Worm (Caenorhabditis elegans) whole organism, L2 larva: ENCODE data around the gene Y41D4B.4.

Experiments
- ZK546.5 ChIP-seq: sonication (generic microtip); optimal IDR thresholded peaks from 2 replicates; lab custom pipeline; 2017; ENCODE audit warnings: missing biosample characterization, missing genetic modification characterization
- alr-1 ChIP-seq: fragments of 150-350 bp; optimal IDR thresholded peaks from 2 replicates; lab custom pipeline; 2014; ENCODE audit warnings: missing biosample characterization, missing genetic modification characterization
- ama-1 ChIP-seq: fragments of 150-350 bp; optimal IDR thresholded peaks from 2 replicates; lab custom pipeline; 2018; ENCODE audit warnings: inconsistent platforms
- dmd-4 ChIP-seq: sonication (generic microtip); optimal IDR thresholded peaks from 2 replicates; lab custom pipeline; 2017; ENCODE audit warnings: missing biosample characterization, missing genetic modification characterization
- egl-27 ChIP-seq: sonication (generic microtip); optimal IDR thresholded peaks from 3 replicates; lab custom pipeline; 2017; ENCODE audit warnings: missing biosample characterization, missing genetic modification reagents, missing genetic modification characterization
- elt-1 ChIP-seq: fragments of 150-350 bp; optimal IDR thresholded peaks from 2 replicates; lab custom pipeline; 2014; ENCODE audit warnings: missing biosample characterization, missing genetic modification characterization
- lin-13 ChIP-seq: fragments of 150-350 bp; optimal IDR thresholded peaks from 2 replicates; lab custom pipeline; 2014; ENCODE audit warnings: missing biosample characterization, missing genetic modification reagents, missing genetic modification characterization
- lsy-2 ChIP-seq, 2 experiments: fragments of 150-350 bp in 1 of 2; sonication (generic microtip) in 1 of 2; optimal IDR thresholded peaks; 2 replicates each; lab custom pipeline; 2014 to 2017; ENCODE audit warnings: missing biosample characterization in 2 of 2, missing genetic modification characterization in 2 of 2
- mbf-1 ChIP-seq: sonication (generic microtip); optimal IDR thresholded peaks from 2 replicates; lab custom pipeline; 2017; ENCODE audit warnings: missing biosample characterization, missing genetic modification characterization
- nhr-11 ChIP-seq: fragments of 150-350 bp; optimal IDR thresholded peaks from 2 replicates; lab custom pipeline; 2014; ENCODE audit warnings: missing biosample characterization, missing genetic modification characterization
- nhr-129 ChIP-seq: fragments of 150-350 bp; optimal IDR thresholded peaks from 2 replicates; lab custom pipeline; 2014; ENCODE audit warnings: missing biosample characterization, missing genetic modification characterization
- nhr-21 ChIP-seq: fragments of 150-350 bp; optimal IDR thresholded peaks from 2 replicates; lab custom pipeline; 2014; ENCODE audit warnings: missing biosample characterization, missing genetic modification characterization
- nhr-25 ChIP-seq: fragments of 150-350 bp; sonication (generic microtip); optimal IDR thresholded peaks from 3 replicates; lab custom pipeline; 2014; ENCODE audit warnings: missing biosample characterization, missing genetic modification characterization
- nhr-77 ChIP-seq: fragments of 150-350 bp; optimal IDR thresholded peaks from 2 replicates; lab custom pipeline; 2014; ENCODE audit warnings: missing biosample characterization, missing genetic modification characterization
- sem-4 ChIP-seq: fragments of 150-350 bp; optimal IDR thresholded peaks from 2 replicates; lab custom pipeline; 2014; ENCODE audit warnings: missing biosample characterization, missing genetic modification reagents, missing genetic modification characterization
- skn-1 ChIP-seq: sonication (generic microtip); optimal IDR thresholded peaks from 2 replicates; lab custom pipeline; 2017; ENCODE audit warnings: missing biosample characterization, missing genetic modification characterization
- sma-3 ChIP-seq: sonication (generic microtip); optimal IDR thresholded peaks from 2 replicates; lab custom pipeline; 2016; ENCODE audit warnings: missing genetic modification reagents, missing genetic modification characterization, missing compliant biosample characterization
- snpc-4 ChIP-seq: fragments of 150-350 bp; optimal IDR thresholded peaks from 2 replicates; lab custom pipeline; 2014; ENCODE audit warnings: missing biosample characterization, missing genetic modification characterization
- unc-39 ChIP-seq: fragments of 150-350 bp; optimal IDR thresholded peaks from 2 replicates; lab custom pipeline; 2014; ENCODE audit warnings: missing biosample characterization, missing genetic modification characterization
- ztf-11 ChIP-seq: sonication (generic microtip); optimal IDR thresholded peaks from 2 replicates; lab custom pipeline; 2017; ENCODE audit warnings: missing biosample characterization, missing genetic modification characterization

Y41D4B.4 gene

DNA sequence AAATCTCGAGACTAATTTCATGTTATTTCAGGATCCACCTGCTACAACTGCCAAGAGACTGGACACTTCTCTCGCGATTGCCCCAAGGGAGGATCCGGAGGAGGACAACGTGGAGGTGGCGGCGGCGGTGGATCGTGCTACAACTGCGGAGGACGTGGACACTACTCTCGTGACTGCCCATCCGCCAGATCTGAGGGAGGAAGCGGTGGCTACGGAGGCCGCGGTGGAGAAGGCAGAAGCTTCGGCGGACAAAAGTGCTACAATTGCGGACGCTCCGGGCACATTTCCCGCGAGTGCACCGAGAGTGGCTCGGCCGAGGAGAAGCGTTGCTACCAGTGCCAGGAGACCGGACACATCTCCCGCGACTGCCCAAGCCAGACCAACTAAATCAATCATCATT lies 50.6 kb downstream of the Y41D4B.4 start:
- TF ChIP-seq nhr-129 (tag; lab: Kevin White, UChicago): no peak
- no peak for TF ChIP-seq nhr-11 (tag; lab: Kevin White, UChicago)
- no peak for TF ChIP-seq elt-1
- TF ChIP-seq sem-4: no peak
- TF ChIP-seq mbf-1 (tag; lab: Kevin White, UChicago): no peak
- TF ChIP-seq nhr-77 (tag; lab: Kevin White, UChicago): no peak
- no peak for TF ChIP-seq alr-1 (tag; lab: Kevin White, UChicago)
- no peak for TF ChIP-seq sma-3 (GFP tag; lab: Kevin White, UChicago)
- TF ChIP-seq snpc-4 (tag; lab: Kevin White, UChicago): no peak

DNA sequence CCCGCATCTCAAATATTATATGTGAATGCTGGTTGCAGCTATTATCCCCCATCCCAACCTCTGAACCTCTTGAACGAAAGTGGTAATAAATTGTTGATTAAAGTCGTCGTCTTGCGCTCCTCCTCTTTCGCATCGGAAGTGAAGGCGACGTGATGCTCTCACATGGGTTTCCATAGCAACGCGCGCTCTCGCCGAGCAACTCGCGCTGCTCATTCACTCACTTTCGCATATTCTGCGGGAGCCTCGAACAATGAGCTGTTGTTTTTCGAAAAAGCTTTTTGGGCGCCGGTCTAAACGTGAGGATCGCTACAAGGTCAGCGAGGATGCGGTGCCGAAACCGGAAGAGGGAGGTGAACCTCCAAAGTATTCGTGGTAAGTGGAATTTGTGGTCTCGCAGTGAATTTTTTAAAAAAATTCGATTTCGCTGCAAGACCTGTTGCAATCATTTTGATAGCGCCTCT lies 51.1 kb downstream of the Y41D4B.4 start, which contains the start of gene rpi-2:
rpi-2 (plus strand) TSS at position 234 of the 461 bp plus-strand sequence.
- TF ChIP-seq ama-1 (lab: Kevin White, UChicago) (no peak), dmd-4 (tag; lab: Kevin White, UChicago) (no peak), nhr-25 (tag; lab: Kevin White, UChicago) (peak; percentile 22), lsy-2 (tag; optimal IDR thresholded peaks at IDR 0.05; lab: Kevin White, UChicago) (peak in 1 of 2 experiments; percentile 12), ZK546.5 (peak; percentile 50), lin-13 (GFP tag; lab: Kevin White, UChicago) (peak; percentile 30)

ce11 chrIV:1713618-1714017 lies 53.7 kb downstream of the Y41D4B.4 start:
- TF ChIP-seq nhr-21: no peak
- TF ChIP-seq unc-39: no peak
- no peak for TF ChIP-seq ztf-11 (tag; lab: Kevin White, UChicago)
- TF ChIP-seq skn-1 (tag; lab: Kevin White, UChicago): no peak
- TF ChIP-seq, all 48 proteins: peak for 0

- TF ChIP-seq egl-27 (tag; lab: Kevin White, UChicago) (no peak), nhr-25 (tag; lab: Kevin White, UChicago) (peak; percentile 74)
Measured at ce11 chrIV:1715705-1716104, 55.8 kb downstream of the Y41D4B.4 start.
